Fruit fly (Drosophila melanogaster): ENCODE results near the gene CG6321.

CG6321 gene

dm6 chr3L:11074043-11074853, 13.2 kb upstream of the CG6321 start, which contains the start of the genes Pfdn2 and Noc1 (continued):
- no peak for TF ChIP-seq CG16813 (GFP tag; IDR thresholded peaks at IDR 0.05; ENCODE audit: partially characterized antibody)
- no peak for TF ChIP-seq CG12219 (GFP tag; optimal IDR thresholded peaks at IDR 0.05)
- no peak for TF ChIP-seq chn (GFP tag; optimal IDR thresholded peaks at IDR 0.05)
- TF ChIP-seq CG11398 (GFP tag; optimal IDR thresholded peaks at IDR 0.05): no peak
- TF ChIP-seq hkb (optimal IDR thresholded peaks at IDR 0.05): no peak
- no peak; the same call in 1 of the 2 replicates for TF ChIP-seq hkb (GFP tag; IDR thresholded peaks at IDR 0.05)
- TF ChIP-seq ara (GFP tag; IDR thresholded peaks at IDR 0.05): peak; percentile 9; the same call in 1 of the 2 replicates
- TF ChIP-seq fd64A (GFP tag; optimal IDR thresholded peaks at IDR 0.05): no peak
- TF ChIP-seq CG5953 (GFP tag; IDR thresholded peaks at IDR 0.05): no peak
- no peak for TF ChIP-seq CG7372 (GFP tag; IDR thresholded peaks at IDR 0.05)
- no peak for TF ChIP-seq CG15011 (GFP tag; optimal IDR thresholded peaks at IDR 0.05)
- TF ChIP-seq Mrtf (GFP tag; IDR thresholded peaks at IDR 0.05): no peak
- no peak for TF ChIP-seq chinmo (GFP tag; IDR thresholded peaks at IDR 0.05; ENCODE audit: partially characterized antibody)
- TF ChIP-seq cato (GFP tag; optimal IDR thresholded peaks at IDR 0.05; ENCODE audit: borderline replicate concordance): no peak
- peak; percentile 42 for TF ChIP-seq Chrac-16 (GFP tag; optimal IDR thresholded peaks at IDR 0.05)
- no peak for TF ChIP-seq CG8388 (GFP tag; optimal IDR thresholded peaks at IDR 0.05)
- TF ChIP-seq CG15514 (GFP tag; optimal IDR thresholded peaks at IDR 0.05): no peak
- TF ChIP-seq Dbx (GFP tag; IDR thresholded peaks at IDR 0.05): 0 out of 3 replicates have a peak, but pooled peaks have one; percentile 31
- TF ChIP-seq CG8089 (GFP tag; optimal IDR thresholded peaks at IDR 0.05): no peak
- peak; percentile 83 for TF ChIP-seq Ets65A (GFP tag)
- no peak for TF ChIP-seq CG4707 (GFP tag; optimal IDR thresholded peaks at IDR 0.05)
- TF ChIP-seq CG3847 (GFP tag; IDR thresholded peaks at IDR 0.05): 0 out of 2 replicates have a peak, but pooled peaks have one; percentile 26
- TF ChIP-seq odd (GFP tag; optimal IDR thresholded peaks at IDR 0.05): no peak
- TF ChIP-seq CG1603 (tag; optimal IDR thresholded peaks at IDR 0.05): no peak
- no peak for TF ChIP-seq run (tag; optimal IDR thresholded peaks at IDR 0.05)
- TF ChIP-seq eve (GFP tag; optimal IDR thresholded peaks at IDR 0.05): no peak
- TF ChIP-seq Dp (GFP tag; optimal IDR thresholded peaks at IDR 0.05): peak; percentile 7
- no peak for TF ChIP-seq CG9609 (GFP tag; optimal IDR thresholded peaks at IDR 0.05)
- TF ChIP-seq phol (tag; optimal IDR thresholded peaks at IDR 0.05): peak; percentile 42
- TF ChIP-seq inv (GFP tag; IDR thresholded peaks at IDR 0.05; ENCODE audit: partially characterized antibody): no peak
- TF ChIP-seq CG12659 (GFP tag; optimal IDR thresholded peaks at IDR 0.05): peak; percentile 74
- peak; percentile 57 for TF ChIP-seq dm (GFP tag; optimal IDR thresholded peaks at IDR 0.05)
- no peak for TF ChIP-seq MTF-1 (GFP tag; optimal IDR thresholded peaks at IDR 0.05; ENCODE audit: borderline replicate concordance)
- TF ChIP-seq aop (GFP tag; IDR thresholded peaks at IDR 0.05): no peak
- TF ChIP-seq ham (GFP tag; IDR thresholded peaks at IDR 0.05): no peak
- TF ChIP-seq CG16779 (GFP tag; IDR thresholded peaks at IDR 0.05): no peak
- no peak for TF ChIP-seq CG8359 (GFP tag; optimal IDR thresholded peaks at IDR 0.05; ENCODE audit: borderline replicate concordance)
- TF ChIP-seq Lpt (GFP tag; optimal IDR thresholded peaks at IDR 0.05): no peak
- no peak for TF ChIP-seq pnt (GFP tag; optimal IDR thresholded peaks at IDR 0.05)
- TF ChIP-seq dmrt11E (tag; optimal IDR thresholded peaks at IDR 0.05): peak; percentile 68
- no peak for TF ChIP-seq shn (GFP tag; optimal IDR thresholded peaks at IDR 0.05)
- 0 out of 4 replicates have a peak, but pooled peaks have one; percentile 33 for TF ChIP-seq Gug (GFP tag; IDR thresholded peaks at IDR 0.05)
- TF ChIP-seq Poxn (GFP tag; IDR thresholded peaks at IDR 0.05): no peak
- 0 out of 2 replicates have a peak, but pooled peaks have one; percentile 9 for TF ChIP-seq danr (GFP tag; IDR thresholded peaks at IDR 0.05)
- no peak for TF ChIP-seq CG4730 (GFP tag; IDR thresholded peaks at IDR 0.05)
- TF ChIP-seq slp2 (GFP tag; optimal IDR thresholded peaks at IDR 0.05): no peak
- peak; percentile 78 for TF ChIP-seq CG2712 (tag; optimal IDR thresholded peaks at IDR 0.05)
- TF ChIP-seq btn (GFP tag; optimal IDR thresholded peaks at IDR 0.05): no peak
- TF ChIP-seq CG17385 (GFP tag; optimal IDR thresholded peaks at IDR 0.05): peak; percentile 35
- TF ChIP-seq CG1832 (GFP tag; optimal IDR thresholded peaks at IDR 0.05): no peak

Measured in whole organism, embryonic.